Worm (Caenorhabditis elegans): Measurements from ENCODE around the gene Y111B2A.1.

ce11 chrIII:12456801-12457647 lies 38.4 kb downstream of the Y111B2A.1 start, which contains the start of the genes scav-3 and Y49E10.21:
- TF ChIP-seq klf-2 (GFP tag; conservative IDR thresholded peaks at IDR 0.05), result no peak
- TF ChIP-seq cog-1 (tag; optimal IDR thresholded peaks at IDR 0.05), result no peak
- TF ChIP-seq flt-1 (GFP tag; IDR thresholded peaks at IDR 0.05), result no peak
- no peak for TF ChIP-seq med-1 (GFP tag; optimal IDR thresholded peaks at IDR 0.05; ENCODE audit: insufficient read depth)
- TF ChIP-seq ztf-23 (GFP tag; IDR thresholded peaks at IDR 0.05), result no peak
- no peak for TF ChIP-seq ztf-29 (GFP tag; IDR thresholded peaks at IDR 0.05)
- no peak for TF ChIP-seq tab-1 (GFP tag; IDR thresholded peaks at IDR 0.05)

All from whole organism, midembryonic.